Fruit fly (Drosophila melanogaster) whole organism, adult: ENCODE data around the gene CG3634.

Experiments used
- CG12768 ChIP-seq: fragments of 200-800 bp; sonication (Bioruptor generic); optimal IDR thresholded peaks from 2 replicates; lab custom pipeline; 2017; ENCODE audit warnings: missing biosample characterization, missing genetic modification characterization, mild to moderate bottlenecking, moderate library complexity, missing genetic modification reagents
- CG1620 ChIP-seq: fragments of 200-800 bp; sonication (Bioruptor generic); optimal IDR thresholded peaks from 2 replicates; lab custom pipeline; 2016; ENCODE audit warnings: missing biosample characterization, missing genetic modification characterization
- CG5204 ChIP-seq: fragments of 200-800 bp; sonication (Bioruptor generic); optimal IDR thresholded peaks from 2 replicates; lab custom pipeline; 2016; ENCODE audit warnings: missing biosample characterization, missing genetic modification characterization
- Hr96 ChIP-seq: fragments of 200-800 bp; sonication (Bioruptor generic); optimal IDR thresholded peaks from 2 replicates; lab custom pipeline; 2016; ENCODE audit warnings: missing biosample characterization, missing genetic modification characterization
- cnc ChIP-seq, 2 experiments: fragments of >200 bp; optimal IDR thresholded peaks; 2 replicates each; lab custom pipeline; 2017

dm6 chr3L:20826950-20827910 lies 18.2 kb upstream of the CG3634 start:
- no peak for TF ChIP-seq cnc (optimal IDR thresholded peaks at IDR 0.05; lab: Kevin White, UChicago)
- no peak for TF ChIP-seq CG1620 (GFP tag; lab: Kevin White, UChicago)
- TF ChIP-seq CG5204 (GFP tag; lab: Kevin White, UChicago), result peak; percentile 9
- TF ChIP-seq CG12768 (GFP tag; lab: Kevin White, UChicago), result no peak
- no peak for TF ChIP-seq Hr96 (GFP tag; lab: Kevin White, UChicago)
